Fruit fly (Drosophila melanogaster): ENCODE results near the gene Trim9.

DNA sequence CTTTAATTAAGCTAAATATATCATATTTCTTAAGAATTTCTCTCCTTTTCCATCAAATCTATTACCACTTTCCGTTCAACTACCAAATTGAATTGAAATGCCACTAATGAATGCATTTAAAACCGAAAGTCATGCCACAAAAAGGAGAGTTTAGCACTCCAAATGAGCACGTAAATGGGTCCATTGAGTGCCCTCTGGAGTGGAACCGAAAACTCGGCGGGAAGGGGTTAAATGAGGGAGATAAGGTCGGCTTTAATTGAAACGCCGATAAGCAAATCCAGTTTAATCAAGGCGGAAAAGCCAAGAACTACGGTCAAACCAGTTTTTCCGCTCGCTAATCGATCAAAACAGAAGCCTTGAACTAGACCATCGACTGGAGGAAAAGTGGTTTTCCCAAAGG lies 39.3 kb upstream of the Trim9 start:
- TF ChIP-seq h (optimal IDR thresholded peaks at IDR 0.05), result no peak
- TF ChIP-seq insv (optimal IDR thresholded peaks at IDR 0.05), result no peak
- no peak for TF ChIP-seq ttk (optimal IDR thresholded peaks at IDR 0.05)
- no peak for TF ChIP-seq Sin3A (optimal IDR thresholded peaks at IDR 0.05)
- no peak for TF ChIP-seq Myc (optimal IDR thresholded peaks at IDR 0.05)
- no peak for TF ChIP-seq psq (optimal IDR thresholded peaks at IDR 0.05)
